Fruit fly (Drosophila melanogaster) whole organism, embryonic: ENCODE data around the gene CG42340.

ENCODE experiments used
- Hr39 ChIP-seq: fragments of >200 bp; optimal IDR thresholded peaks from 2 replicates; lab custom pipeline; 2017
- Myb ChIP-seq: fragments of 200-800 bp; sonication (Bioruptor generic); optimal IDR thresholded peaks from 2 replicates; lab custom pipeline; 2016; ENCODE audit warnings: missing biosample characterization, missing genetic modification characterization
- h ChIP-seq: fragments of >200 bp; optimal IDR thresholded peaks from 2 replicates; lab custom pipeline; 2017
- tio ChIP-seq: fragments of 200-800 bp; sonication (Bioruptor generic); optimal IDR thresholded peaks from 2 replicates; lab custom pipeline; 2017; ENCODE audit warnings: missing biosample characterization, missing genetic modification characterization, inconsistent platforms

DNA sequence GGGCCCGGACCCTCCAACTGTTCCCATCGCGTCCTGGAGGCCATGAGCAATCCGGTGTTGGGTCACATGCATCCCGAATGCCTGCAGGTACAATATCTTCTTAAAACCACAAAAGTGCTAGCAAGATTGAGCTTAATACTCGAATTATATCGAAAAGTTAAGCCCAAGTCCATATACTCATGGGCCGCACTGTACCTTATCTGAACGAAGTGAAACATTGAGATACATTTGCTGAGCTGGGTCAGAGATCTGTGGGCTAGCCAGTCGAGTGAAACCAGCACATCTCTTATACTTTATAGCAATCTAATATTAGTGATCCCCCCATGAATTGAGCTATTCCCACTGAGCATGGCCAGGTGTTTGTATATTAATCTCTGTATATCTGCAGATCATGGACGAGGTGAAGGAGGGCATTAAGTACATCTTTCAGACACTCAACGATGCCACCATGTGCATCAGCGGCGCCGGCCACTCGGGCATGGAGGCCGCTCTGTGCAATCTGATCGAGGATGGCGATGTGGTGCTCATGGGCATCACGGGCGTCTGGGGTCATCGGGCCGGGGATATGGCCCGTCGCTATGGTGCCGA, 5.2 kb upstream of the CG42340 start:
- no peak for TF ChIP-seq h (lab: Kevin White, UChicago)
- no peak for TF ChIP-seq Hr39
- TF ChIP-seq Myb (GFP tag; lab: Kevin White, UChicago): no peak
- no peak for TF ChIP-seq tio (GFP tag; lab: Kevin White, UChicago)
